Worm (Caenorhabditis elegans) whole organism, early embryonic: ENCODE data around the gene Y53C12A.8.

Source experiments
- B0310.2 ChIP-seq: sonication (generic microtip); optimal IDR thresholded peaks from 2 replicates; lab custom pipeline; 2016; ENCODE audit warnings: mild to moderate bottlenecking, missing genetic modification characterization, missing compliant biosample characterization
- F13C5.2 ChIP-seq: sonication (generic microtip); optimal IDR thresholded peaks from 2 replicates; lab custom pipeline; 2017; ENCODE audit warnings: mild to moderate bottlenecking, missing genetic modification characterization, inconsistent platforms, missing compliant biosample characterization
- aly-1 ChIP-seq: sonication (generic microtip); optimal IDR thresholded peaks from 2 replicates; lab custom pipeline; 2016; ENCODE audit warnings: missing genetic modification characterization, missing compliant biosample characterization
- ama-1 ChIP-seq: fragments of 150-350 bp; optimal IDR thresholded peaks from 2 replicates; lab custom pipeline; 2014
- ceh-36 ChIP-seq: sonication (generic microtip); optimal IDR thresholded peaks from 2 replicates; lab custom pipeline; 2016; ENCODE audit warnings: missing genetic modification characterization, inconsistent platforms, missing compliant biosample characterization
- ets-7 ChIP-seq: sonication (generic microtip); optimal IDR thresholded peaks from 2 replicates; lab custom pipeline; 2016; ENCODE audit warnings: missing genotype, missing genetic modification characterization, missing compliant biosample characterization
- flt-1 ChIP-seq: fragments of 200-800 bp; sonication (Bioruptor generic); IDR thresholded peaks from 2 replicates; pipeline ENCODE4 v1.3.6; 2022; ENCODE audit warnings: missing genetic modification characterization, missing compliant biosample characterization
- hmbx-1 ChIP-seq: sonication (generic microtip); optimal IDR thresholded peaks from 2 replicates; lab custom pipeline; 2016; ENCODE audit warnings: mild to moderate bottlenecking, missing genetic modification characterization, missing compliant biosample characterization
- hmg-4 ChIP-seq: fragments of 200-800 bp; sonication (Bioruptor generic); optimal IDR thresholded peaks from 2 replicates; lab custom pipeline; 2018; ENCODE audit warnings: mild to moderate bottlenecking, missing genetic modification characterization, missing compliant biosample characterization
- scrt-1 ChIP-seq: fragments of 200-800 bp; sonication (Bioruptor generic); IDR thresholded peaks from 2 replicates; pipeline ENCODE4 v1.3.6; 2022; ENCODE audit warnings: missing genetic modification characterization, missing compliant biosample characterization
- tbx-11 ChIP-seq: fragments of 200-800 bp; sonication (Bioruptor generic); IDR thresholded peaks from 2 replicates; pipeline ENCODE4 v1.3.6; 2022; ENCODE audit warnings: missing genetic modification characterization, missing compliant biosample characterization
- tbx-37 ChIP-seq: fragments of 200-800 bp; sonication (Bioruptor generic); conservative IDR thresholded peaks from 2 replicates; pipeline ENCODE4 v1.3.6; 2022; ENCODE audit warnings: missing genetic modification reagents, missing genetic modification characterization, missing compliant biosample characterization
- tra-4 ChIP-seq: sonication (generic microtip); optimal IDR thresholded peaks from 2 replicates; lab custom pipeline; 2017; ENCODE audit warnings: missing genetic modification characterization, missing compliant biosample characterization

DNA sequence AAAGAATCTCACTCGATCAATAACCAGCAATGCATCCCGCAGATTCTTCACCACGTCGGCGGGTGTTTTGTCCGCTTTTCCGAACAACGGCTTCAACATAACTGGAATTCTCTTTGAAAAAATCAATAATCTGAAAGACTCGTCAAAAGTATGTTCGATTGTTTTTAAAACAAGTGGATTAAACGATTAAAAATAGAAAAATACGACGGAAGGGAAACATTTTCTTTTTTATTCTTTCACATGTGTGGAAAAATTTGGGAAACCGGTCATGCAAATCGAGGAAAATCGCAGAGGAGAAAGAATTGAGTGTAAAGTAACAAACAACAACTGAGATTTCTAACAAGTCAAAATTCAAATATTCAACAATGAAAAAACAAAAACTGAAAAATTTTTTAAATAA is 3.3 kb upstream of the Y53C12A.8 start, which contains the start of gene mop-25.2:
- no peak for TF ChIP-seq ama-1 (lab: Kevin White, UChicago)
- TF ChIP-seq F13C5.2 (tag; lab: Kevin White, UChicago): no peak
- no peak for TF ChIP-seq ceh-36 (tag; lab: Kevin White, UChicago)
- TF ChIP-seq tbx-11 (GFP tag; lab: Robert Waterston, UW): no peak
- no peak for TF ChIP-seq flt-1
- no peak for TF ChIP-seq tbx-37 (GFP tag; lab: Robert Waterston, UW)
- no peak for TF ChIP-seq hmg-4 (GFP tag; lab: Kevin White, UChicago)
- TF ChIP-seq aly-1: no peak
- TF ChIP-seq scrt-1 (GFP tag; lab: Robert Waterston, UW): no peak
- no peak for TF ChIP-seq B0310.2
- TF ChIP-seq ets-7 (tag; lab: Kevin White, UChicago): no peak
- TF ChIP-seq hmbx-1 (tag; lab: Kevin White, UChicago): no peak
- no peak for TF ChIP-seq tra-4 (tag; lab: Kevin White, UChicago)
